Fruit fly (Drosophila melanogaster): ENCODE results near the gene CG8851.

The CG8851 gene

DNA sequence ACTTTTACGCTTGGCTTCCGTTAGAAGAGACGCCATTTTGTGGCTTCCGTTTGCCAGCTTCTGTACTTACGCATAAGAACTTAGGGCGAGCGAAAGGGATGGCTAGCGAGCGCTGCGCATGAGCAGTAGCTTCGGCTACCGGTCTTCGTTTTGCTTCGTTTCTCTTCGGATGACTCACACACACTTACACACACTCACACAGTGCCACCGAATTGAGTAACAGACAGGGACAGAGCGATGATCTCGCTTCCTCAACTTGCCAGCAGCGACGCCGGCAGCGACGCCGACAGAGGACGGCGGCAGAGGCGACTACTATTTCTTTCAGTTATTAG, 19.9 kb downstream of the CG8851 start:
- TF ChIP-seq CG9948 (tag; optimal IDR thresholded peaks at IDR 0.05) (no peak), CG4496 (GFP tag; IDR thresholded peaks at IDR 0.05) (no peak), CG32121 (GFP tag; IDR thresholded peaks at IDR 0.05) (no peak), CG14655 (GFP tag; optimal IDR thresholded peaks at IDR 0.05) (no peak), Pif1A (GFP tag; optimal IDR thresholded peaks at IDR 0.05) (no peak), EcR (GFP tag; optimal IDR thresholded peaks at IDR 0.05) (no peak), fd96Ca (GFP tag; IDR thresholded peaks at IDR 0.05) (no peak), CG12605 (GFP tag; IDR thresholded peaks at IDR 0.05) (no peak), rn (GFP tag; IDR thresholded peaks at IDR 0.05) (no peak), CG10348 (GFP tag; IDR thresholded peaks at IDR 0.05) (no peak), Pif1B (GFP tag; optimal IDR thresholded peaks at IDR 0.05) (no peak), D1 (tag; optimal IDR thresholded peaks at IDR 0.05) (no peak), Ets98B (GFP tag; IDR thresholded peaks at IDR 0.05) (no peak), CG17806 (tag; optimal IDR thresholded peaks at IDR 0.05) (no peak)

DNA sequence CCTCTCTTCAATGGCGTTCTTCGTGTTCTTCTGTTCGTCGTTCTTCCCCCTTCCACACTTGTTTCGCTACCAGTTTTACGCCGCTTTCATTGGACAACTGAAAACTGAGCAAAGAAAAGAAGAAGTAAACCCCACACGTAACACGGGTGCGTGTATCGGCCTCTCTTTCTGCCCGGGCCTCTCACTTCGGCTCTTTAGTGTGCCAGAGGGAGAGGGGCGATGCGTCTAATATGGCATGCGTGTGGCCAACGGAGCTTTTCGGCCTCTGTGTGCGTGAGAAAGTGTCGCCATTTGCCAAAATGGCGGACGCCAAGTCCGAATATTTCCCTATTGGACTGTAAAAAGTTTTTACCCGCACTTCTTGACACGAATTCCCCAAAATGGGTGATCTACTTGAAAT, 20.5 kb downstream of the CG8851 start:
- no peak for TF ChIP-seq CG10348 (GFP tag; IDR thresholded peaks at IDR 0.05)
- no peak for TF ChIP-seq CG9948 (tag; optimal IDR thresholded peaks at IDR 0.05)
- TF ChIP-seq EcR (GFP tag; optimal IDR thresholded peaks at IDR 0.05), result no peak
- no peak for TF ChIP-seq CG8301 (tag; optimal IDR thresholded peaks at IDR 0.05)
- TF ChIP-seq Snoo (tag; optimal IDR thresholded peaks at IDR 0.05), result no peak
- no peak for TF ChIP-seq Ets98B (GFP tag; IDR thresholded peaks at IDR 0.05)
- TF ChIP-seq Pif1A (GFP tag; optimal IDR thresholded peaks at IDR 0.05), result no peak
- TF ChIP-seq CG14655 (GFP tag; optimal IDR thresholded peaks at IDR 0.05), result no peak
- no peak for TF ChIP-seq D1 (tag; optimal IDR thresholded peaks at IDR 0.05)
- TF ChIP-seq CG34367 (tag; optimal IDR thresholded peaks at IDR 0.05), result no peak
- TF ChIP-seq gl (tag; optimal IDR thresholded peaks at IDR 0.05), result no peak
- no peak for TF ChIP-seq Pif1B (GFP tag; optimal IDR thresholded peaks at IDR 0.05)
- no peak for TF ChIP-seq CG17806 (tag; optimal IDR thresholded peaks at IDR 0.05)
- TF ChIP-seq CG8159 (tag; optimal IDR thresholded peaks at IDR 0.05), result no peak
- TF ChIP-seq fd96Ca (GFP tag; IDR thresholded peaks at IDR 0.05), result no peak
- TF ChIP-seq CG4496 (GFP tag; IDR thresholded peaks at IDR 0.05), result no peak

DNA sequence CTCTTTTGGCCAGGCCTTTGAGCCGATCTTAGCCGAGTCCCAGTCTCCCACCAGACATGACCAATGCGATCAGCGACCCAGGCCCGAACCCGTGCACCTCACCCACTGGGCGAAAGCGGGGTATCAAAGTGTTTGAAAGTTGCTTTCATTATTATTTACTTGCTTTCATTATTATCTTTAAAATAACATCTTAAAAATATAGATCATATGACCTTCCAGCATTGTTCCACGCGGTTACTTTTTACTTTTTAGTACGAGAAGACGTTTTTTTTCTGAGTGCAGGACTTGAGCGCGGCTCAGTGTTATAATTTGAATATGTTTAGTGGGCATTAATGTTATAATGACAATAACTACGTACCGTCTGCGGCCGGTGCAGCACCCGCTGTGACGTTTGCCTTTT, 23.6 kb downstream of the CG8851 start:
- peak; percentile 6 for TF ChIP-seq CG8159 (tag; optimal IDR thresholded peaks at IDR 0.05)
- TF ChIP-seq CG4496 (GFP tag; IDR thresholded peaks at IDR 0.05), result no peak
- no peak for TF ChIP-seq CG13204 (GFP tag; optimal IDR thresholded peaks at IDR 0.05)
- TF ChIP-seq CG34367 (tag; optimal IDR thresholded peaks at IDR 0.05), result no peak

DNA sequence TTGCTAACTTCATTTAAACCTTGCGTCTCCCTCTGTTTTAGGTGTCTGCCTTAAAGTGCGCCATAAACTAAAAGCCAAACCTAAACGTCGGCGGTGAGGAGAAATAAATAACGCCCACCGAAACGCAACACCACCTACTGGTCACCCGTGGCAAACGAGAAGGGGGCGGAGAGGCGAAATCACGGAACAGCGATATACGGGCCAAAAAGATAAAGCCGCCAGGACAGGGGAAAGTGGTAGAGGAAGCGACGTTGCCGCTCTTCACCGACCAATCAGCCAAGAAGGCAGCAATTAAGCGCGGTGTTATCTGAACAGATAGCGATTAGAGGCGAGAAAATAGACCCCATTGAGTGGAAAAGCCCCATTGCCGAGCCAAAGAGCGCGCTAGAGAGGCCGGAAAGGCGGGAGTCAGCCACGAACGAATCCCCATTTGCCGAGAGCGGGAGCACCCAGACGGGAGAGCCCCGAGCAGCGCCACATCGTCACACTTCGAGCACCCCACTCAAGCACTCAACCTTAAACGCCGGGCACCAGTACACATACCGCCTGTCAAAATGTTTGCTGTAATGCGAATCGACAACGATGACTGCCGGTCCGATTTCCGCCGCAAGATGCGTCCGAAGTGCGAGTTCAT, 25.7 kb downstream of the CG8851 start:
- TF ChIP-seq Ets98B (GFP tag; IDR thresholded peaks at IDR 0.05), result peak; percentile 24; the same call in 1 of the 2 replicates
- no peak for TF ChIP-seq rn (GFP tag; IDR thresholded peaks at IDR 0.05)
- TF ChIP-seq CG12605 (GFP tag; IDR thresholded peaks at IDR 0.05), result no peak
- no peak for TF ChIP-seq D1 (tag; optimal IDR thresholded peaks at IDR 0.05)
- TF ChIP-seq fd96Ca (GFP tag; IDR thresholded peaks at IDR 0.05), result peak; percentile 73; the same call in 2 of the 3 replicates
- TF ChIP-seq EcR (GFP tag; optimal IDR thresholded peaks at IDR 0.05), result no peak
- no peak for TF ChIP-seq CG8159 (tag; optimal IDR thresholded peaks at IDR 0.05)

DNA sequence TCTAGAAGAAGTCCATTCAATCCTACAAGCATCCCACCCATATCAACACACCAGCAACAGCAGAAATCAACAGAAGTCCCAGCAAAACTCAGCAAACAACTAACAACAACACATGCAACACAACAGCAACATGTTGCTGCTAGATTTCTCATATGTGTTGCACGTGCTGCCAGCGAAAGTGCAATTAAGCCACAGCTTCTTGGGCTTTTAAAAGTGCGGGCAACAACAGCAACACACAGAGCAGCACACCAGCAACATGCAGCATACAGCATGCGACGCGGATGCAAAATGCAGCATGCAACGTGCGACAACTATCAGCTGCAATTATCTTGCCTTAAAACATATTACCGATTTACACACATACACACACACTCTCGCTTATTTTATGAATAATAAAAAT, 28.0 kb downstream of the CG8851 start:
- TF ChIP-seq Snoo (tag; optimal IDR thresholded peaks at IDR 0.05), result no peak
- no peak for TF ChIP-seq CG15710 (tag; optimal IDR thresholded peaks at IDR 0.05)
- TF ChIP-seq CG4496 (GFP tag; IDR thresholded peaks at IDR 0.05), result no peak
- no peak for TF ChIP-seq rn (GFP tag; IDR thresholded peaks at IDR 0.05)
- no peak for TF ChIP-seq D1 (tag; optimal IDR thresholded peaks at IDR 0.05)
- TF ChIP-seq CG8159 (tag; optimal IDR thresholded peaks at IDR 0.05), result no peak
- no peak for TF ChIP-seq CG14655 (GFP tag; optimal IDR thresholded peaks at IDR 0.05)
- TF ChIP-seq Ets98B (GFP tag; IDR thresholded peaks at IDR 0.05), result no peak
- no peak for TF ChIP-seq CG17806 (tag; optimal IDR thresholded peaks at IDR 0.05)

DNA sequence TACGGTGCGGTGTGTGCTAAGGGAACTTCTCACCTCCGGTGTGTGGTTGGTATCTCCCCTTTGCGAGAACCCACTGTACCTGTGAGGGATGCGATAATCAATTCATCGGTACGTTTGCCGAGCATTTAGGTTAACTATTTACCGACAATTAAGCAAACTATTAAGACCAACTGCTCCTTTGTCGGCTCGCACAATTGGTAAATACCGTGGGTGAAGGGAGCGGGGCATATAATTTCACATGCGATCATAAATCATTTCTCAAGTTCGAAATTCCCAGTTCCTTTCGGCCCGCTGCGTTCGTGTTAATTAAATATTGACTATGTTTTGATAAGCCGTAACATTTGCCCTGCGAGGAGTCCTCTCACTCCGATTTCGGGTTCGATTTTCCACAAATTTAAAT, 29.4 kb downstream of the CG8851 start:
- TF ChIP-seq CG15710 (tag; optimal IDR thresholded peaks at IDR 0.05), result no peak
- TF ChIP-seq CG14655 (GFP tag; optimal IDR thresholded peaks at IDR 0.05), result no peak
- TF ChIP-seq CG4496 (GFP tag; IDR thresholded peaks at IDR 0.05), result no peak
- no peak for TF ChIP-seq CG17806 (tag; optimal IDR thresholded peaks at IDR 0.05)
- TF ChIP-seq CG8301 (tag; optimal IDR thresholded peaks at IDR 0.05), result no peak
- TF ChIP-seq Ets98B (GFP tag; IDR thresholded peaks at IDR 0.05), result no peak
- TF ChIP-seq CG13204 (GFP tag; optimal IDR thresholded peaks at IDR 0.05), result no peak
- TF ChIP-seq Snoo (tag; optimal IDR thresholded peaks at IDR 0.05), result no peak
- TF ChIP-seq Pif1A (GFP tag; optimal IDR thresholded peaks at IDR 0.05), result no peak
- no peak for TF ChIP-seq CG9948 (tag; optimal IDR thresholded peaks at IDR 0.05)
- TF ChIP-seq EcR (GFP tag; optimal IDR thresholded peaks at IDR 0.05), result no peak
- TF ChIP-seq fd96Ca (GFP tag; IDR thresholded peaks at IDR 0.05), result no peak
- TF ChIP-seq CG32121 (GFP tag; IDR thresholded peaks at IDR 0.05), result no peak
- TF ChIP-seq Pif1B (GFP tag; optimal IDR thresholded peaks at IDR 0.05), result no peak
- TF ChIP-seq CG10348 (GFP tag; IDR thresholded peaks at IDR 0.05), result no peak
- TF ChIP-seq rn (GFP tag; IDR thresholded peaks at IDR 0.05), result no peak
- TF ChIP-seq CG8159 (tag; optimal IDR thresholded peaks at IDR 0.05), result no peak
- TF ChIP-seq gl (tag; optimal IDR thresholded peaks at IDR 0.05), result no peak
- TF ChIP-seq CG34367 (tag; optimal IDR thresholded peaks at IDR 0.05), result no peak
- no peak for TF ChIP-seq CG12605 (GFP tag; IDR thresholded peaks at IDR 0.05)

DNA sequence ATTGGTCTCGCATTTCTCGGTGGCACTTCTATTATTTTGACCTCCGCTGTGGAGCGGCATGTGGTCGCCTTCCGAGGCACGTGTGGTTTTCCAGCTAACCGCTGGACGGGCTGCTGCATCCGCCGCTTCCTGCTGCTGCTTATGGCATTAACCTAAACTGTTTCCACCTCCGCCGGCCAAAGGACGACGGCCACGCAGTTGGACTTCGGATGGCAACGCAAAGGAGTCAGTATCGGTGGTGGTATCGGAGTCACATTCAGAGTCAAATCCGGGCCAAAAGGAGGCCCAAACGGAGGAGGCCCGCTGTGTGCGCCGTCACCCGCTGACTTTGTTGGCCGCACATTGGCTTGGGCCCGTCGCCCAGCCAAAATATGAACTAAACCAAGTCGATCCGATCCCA, 30.3 kb downstream of the CG8851 start:
- no peak for TF ChIP-seq CG34367 (tag; optimal IDR thresholded peaks at IDR 0.05)
- TF ChIP-seq CG14655 (GFP tag; optimal IDR thresholded peaks at IDR 0.05), result no peak
- no peak for TF ChIP-seq CG17806 (tag; optimal IDR thresholded peaks at IDR 0.05)
- TF ChIP-seq Pif1A (GFP tag; optimal IDR thresholded peaks at IDR 0.05), result no peak
- no peak for TF ChIP-seq CG12605 (GFP tag; IDR thresholded peaks at IDR 0.05)
- TF ChIP-seq CG13204 (GFP tag; optimal IDR thresholded peaks at IDR 0.05), result no peak
- no peak for TF ChIP-seq D1 (tag; optimal IDR thresholded peaks at IDR 0.05)
- TF ChIP-seq gl (tag; optimal IDR thresholded peaks at IDR 0.05), result no peak
- no peak for TF ChIP-seq fd96Ca (GFP tag; IDR thresholded peaks at IDR 0.05)
- no peak for TF ChIP-seq CG4496 (GFP tag; IDR thresholded peaks at IDR 0.05)
- TF ChIP-seq Pif1B (GFP tag; optimal IDR thresholded peaks at IDR 0.05), result no peak

All from whole organism, pupa.